Worm (Caenorhabditis elegans): ENCODE data around the gene W08G11.1.
A peak's percentile ranks its signal among the peaks of the same experiment; 100 is the strongest.

The W08G11.1 gene

ce11 chrV:16355941-16356340, 9.1 kb downstream of the W08G11.1 start:
- TF ChIP-seq elt-3 (tag; optimal IDR thresholded peaks at IDR 0.05) (no peak), unc-55 (GFP tag; optimal IDR thresholded peaks at IDR 0.05) (peak; percentile 78), ztf-4 (tag; optimal IDR thresholded peaks at IDR 0.05) (peak; percentile 57), mbf-1 (tag; optimal IDR thresholded peaks at IDR 0.05) (no peak), F13H6.1 (tag; optimal IDR thresholded peaks at IDR 0.05) (peak; percentile 93), lin-11 (tag; optimal IDR thresholded peaks at IDR 0.05) (peak; percentile 92), crh-2 (tag; optimal IDR thresholded peaks at IDR 0.05) (peak; percentile 93), ztf-11 (tag; optimal IDR thresholded peaks at IDR 0.05) (no peak), nhr-21 (tag; optimal IDR thresholded peaks at IDR 0.05) (peak; percentile 89), fos-1 (tag; optimal IDR thresholded peaks at IDR 0.05) (peak; percentile 87), dmd-4 (tag; optimal IDR thresholded peaks at IDR 0.05) (no peak), elt-1 (tag; optimal IDR thresholded peaks at IDR 0.05) (no peak), ztf-1 (GFP tag; conservative IDR thresholded peaks at IDR 0.05) (no peak), lsy-2 (tag; optimal IDR thresholded peaks at IDR 0.05) (peak; percentile 57 to 88), ceh-16 (tag; optimal IDR thresholded peaks at IDR 0.05) (peak; percentile 67), nhr-77 (tag; optimal IDR thresholded peaks at IDR 0.05) (no peak), sem-4 (tag; optimal IDR thresholded peaks at IDR 0.05) (peak; percentile 75), nhr-11 (tag; optimal IDR thresholded peaks at IDR 0.05) (no peak), ceh-82 (tag; optimal IDR thresholded peaks at IDR 0.05) (no peak), nhr-129 (tag; optimal IDR thresholded peaks at IDR 0.05) (peak; percentile 94), unc-62 (GFP tag; optimal IDR thresholded peaks at IDR 0.05) (no peak), peb-1 (tag; optimal IDR thresholded peaks at IDR 0.05) (no peak), sma-9 (GFP tag; optimal IDR thresholded peaks at IDR 0.05) (peak; percentile 92), sma-9 (tag; optimal IDR thresholded peaks at IDR 0.05) (no peak), C34F6.9 (tag; optimal IDR thresholded peaks at IDR 0.05) (peak; percentile 95), mab-5 (tag; optimal IDR thresholded peaks at IDR 0.05) (peak; percentile 1), nhr-6 (tag; optimal IDR thresholded peaks at IDR 0.05) (peak; percentile 74), lin-13 (GFP tag; optimal IDR thresholded peaks at IDR 0.05) (peak; percentile 79), Y55F3AM.14 (GFP tag; optimal IDR thresholded peaks at IDR 0.05) (peak; percentile 89), unc-39 (tag; optimal IDR thresholded peaks at IDR 0.05) (no peak), sma-3 (GFP tag; optimal IDR thresholded peaks at IDR 0.05) (peak; percentile 87), ZK546.5 (tag; optimal IDR thresholded peaks at IDR 0.05) (peak; percentile 30), egl-27 (tag; optimal IDR thresholded peaks at IDR 0.05) (peak; percentile 80), gmeb-1 (tag; optimal IDR thresholded peaks at IDR 0.05) (peak; percentile 76), ama-1 (optimal IDR thresholded peaks at IDR 0.05) (peak; percentile 54), aly-2 (tag; optimal IDR thresholded peaks at IDR 0.05) (no peak), R02D3.7 (tag; optimal IDR thresholded peaks at IDR 0.05) (no peak), nhr-25 (tag; optimal IDR thresholded peaks at IDR 0.05) (peak; percentile 81), lin-39 (tag; optimal IDR thresholded peaks at IDR 0.05) (no peak), blmp-1 (tag; optimal IDR thresholded peaks at IDR 0.05; ENCODE audit: insufficient read depth) (peak; percentile 79), snpc-4 (tag; optimal IDR thresholded peaks at IDR 0.05) (peak; percentile 80), nhr-12 (tag; optimal IDR thresholded peaks at IDR 0.05) (no peak), nhr-23 (tag; optimal IDR thresholded peaks at IDR 0.05) (no peak), zag-1 (tag; optimal IDR thresholded peaks at IDR 0.05) (peak; percentile 80), skn-1 (tag; optimal IDR thresholded peaks at IDR 0.05) (no peak), nhr-10 (tag; optimal IDR thresholded peaks at IDR 0.05) (no peak), alr-1 (tag; optimal IDR thresholded peaks at IDR 0.05) (no peak), nhr-237 (tag; optimal IDR thresholded peaks at IDR 0.05) (no peak), mdl-1 (tag; optimal IDR thresholded peaks at IDR 0.05) (peak; percentile 85 to 87)

All from whole organism, L2 larva.